Worm (Caenorhabditis elegans): ENCODE data around the gene D2096.13.

The D2096.13 gene

DNA sequence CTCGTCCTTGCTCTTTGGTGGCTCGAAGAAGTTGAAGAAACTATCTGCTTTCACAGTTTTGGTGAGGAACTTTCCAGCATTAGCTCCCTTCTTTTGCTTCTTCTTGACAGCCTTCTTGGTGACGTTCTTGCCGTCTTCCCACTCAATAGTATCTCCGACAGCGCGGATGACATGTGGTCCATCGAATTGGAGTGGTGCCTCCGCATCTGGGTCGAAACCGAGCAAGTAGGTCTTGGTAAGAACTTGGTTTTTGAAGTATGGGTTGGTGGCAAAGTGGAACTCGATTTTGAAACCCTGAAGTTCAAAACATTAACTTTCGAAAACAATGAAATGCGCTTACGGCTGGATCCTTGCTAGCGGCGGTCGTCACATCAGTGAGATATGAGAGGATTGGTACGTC lies 19.9 kb upstream of the D2096.13 start:
- TF ChIP-seq pat-9 (tag; optimal IDR thresholded peaks at IDR 0.05): no peak
- TF ChIP-seq unc-42 (tag; optimal IDR thresholded peaks at IDR 0.05): no peak
- no peak for TF ChIP-seq hlh-15 (tag; optimal IDR thresholded peaks at IDR 0.05)
- no peak for TF ChIP-seq pha-4 (tag; optimal IDR thresholded peaks at IDR 0.05)
- TF ChIP-seq dmd-4 (tag; optimal IDR thresholded peaks at IDR 0.05; ENCODE audit: borderline replicate concordance): no peak
- TF ChIP-seq ets-4 (tag; optimal IDR thresholded peaks at IDR 0.05): no peak
- no peak for TF ChIP-seq ref-2 (tag; optimal IDR thresholded peaks at IDR 0.05)
- TF ChIP-seq sox-4 (tag; optimal IDR thresholded peaks at IDR 0.05): no peak
- no peak for TF ChIP-seq hlh-6 (tag; optimal IDR thresholded peaks at IDR 0.05)
- no peak for TF ChIP-seq unc-55 (GFP tag; optimal IDR thresholded peaks at IDR 0.05)
- TF ChIP-seq ceh-24 (tag; optimal IDR thresholded peaks at IDR 0.05): no peak
- TF ChIP-seq sox-2 (GFP tag; IDR thresholded peaks at IDR 0.05): no peak
- no peak for TF ChIP-seq mec-3 (tag; optimal IDR thresholded peaks at IDR 0.05; ENCODE audit: borderline replicate concordance)
- TF ChIP-seq C08G9.2 (tag; optimal IDR thresholded peaks at IDR 0.05): no peak
- no peak for TF ChIP-seq tbx-2 (tag; optimal IDR thresholded peaks at IDR 0.05)
- no peak for TF ChIP-seq zip-5 (tag; optimal IDR thresholded peaks at IDR 0.05)
- TF ChIP-seq hlh-30 (tag; optimal IDR thresholded peaks at IDR 0.05; ENCODE audit: insufficient read depth): no peak

DNA sequence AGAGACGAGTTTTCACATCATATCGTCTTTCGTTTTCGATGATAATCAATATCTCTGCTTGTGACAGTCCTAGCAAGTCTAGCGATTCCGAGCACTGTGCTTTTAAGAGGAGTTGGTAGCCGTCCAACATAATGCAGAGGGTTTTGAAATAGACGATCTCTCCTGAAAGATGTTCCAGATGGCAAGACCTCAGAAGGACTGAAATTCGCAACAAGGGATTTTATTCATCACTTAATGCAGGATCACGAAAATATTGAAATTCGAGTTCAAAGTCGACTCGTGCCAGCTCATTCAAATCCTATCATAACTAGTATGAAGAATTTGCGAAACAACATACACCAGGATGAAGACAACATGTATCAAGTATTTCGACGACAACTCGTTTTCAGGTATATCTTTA lies 19.1 kb upstream of the D2096.13 start, which contains the start of gene D2096.7:
D2096.7 (minus strand) TSS at position 130 of the 400 bp plus-strand sequence.
- no peak for TF ChIP-seq C38D4.7 (GFP tag; optimal IDR thresholded peaks at IDR 0.05)
- TF ChIP-seq ceh-14 (tag; optimal IDR thresholded peaks at IDR 0.05): no peak
- TF ChIP-seq K02D7.2 (tag; optimal IDR thresholded peaks at IDR 0.05): no peak
- no peak for TF ChIP-seq unc-3 (GFP tag; conservative IDR thresholded peaks at IDR 0.05)
- TF ChIP-seq unc-3 (tag; optimal IDR thresholded peaks at IDR 0.05): no peak
- TF ChIP-seq ceh-31 (tag; optimal IDR thresholded peaks at IDR 0.05): no peak
- no peak for TF ChIP-seq mec-3 (tag; optimal IDR thresholded peaks at IDR 0.05; ENCODE audit: borderline replicate concordance)
- no peak for TF ChIP-seq hlh-30 (tag; optimal IDR thresholded peaks at IDR 0.05; ENCODE audit: insufficient read depth)
- TF ChIP-seq lim-6 (tag; optimal IDR thresholded peaks at IDR 0.05): no peak
- no peak for TF ChIP-seq pros-1 (tag; optimal IDR thresholded peaks at IDR 0.05)
- no peak for TF ChIP-seq sox-4 (tag; optimal IDR thresholded peaks at IDR 0.05)
- TF ChIP-seq ahr-1 (tag; optimal IDR thresholded peaks at IDR 0.05): no peak

DNA sequence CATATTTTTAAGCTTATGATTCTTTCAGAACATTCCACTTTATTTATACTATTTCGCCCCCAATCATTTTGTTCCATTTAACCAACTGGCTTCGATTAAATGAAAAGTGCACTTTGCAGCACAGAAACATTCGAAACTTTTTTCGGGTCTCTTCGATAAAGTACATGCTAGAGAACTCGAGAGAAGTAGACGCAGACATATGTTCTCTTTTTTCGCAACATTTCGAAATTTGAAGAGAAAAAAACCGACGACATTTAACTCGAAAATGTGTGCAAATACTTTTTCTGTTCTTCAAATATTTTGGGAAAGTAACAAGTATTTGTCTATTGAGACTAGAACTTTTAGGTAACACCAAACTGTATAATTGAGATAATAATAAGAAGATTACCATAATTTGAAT lies 18.5 kb upstream of the D2096.13 start:
- TF ChIP-seq npax-4 (tag; optimal IDR thresholded peaks at IDR 0.05): no peak
- TF ChIP-seq che-1 (tag; optimal IDR thresholded peaks at IDR 0.05): no peak
- TF ChIP-seq ama-1 (optimal IDR thresholded peaks at IDR 0.05): no peak
- TF ChIP-seq ztf-16 (tag; optimal IDR thresholded peaks at IDR 0.05): no peak
- TF ChIP-seq ceh-19 (GFP tag; optimal IDR thresholded peaks at IDR 0.05): no peak
- no peak for TF ChIP-seq unc-42 (tag; optimal IDR thresholded peaks at IDR 0.05)
- TF ChIP-seq tbx-7 (tag; optimal IDR thresholded peaks at IDR 0.05): no peak
- TF ChIP-seq K02D7.2 (tag; optimal IDR thresholded peaks at IDR 0.05): no peak
- TF ChIP-seq madf-2 (tag; optimal IDR thresholded peaks at IDR 0.05): no peak
- TF ChIP-seq gmeb-2 (tag; optimal IDR thresholded peaks at IDR 0.05): no peak
- no peak for TF ChIP-seq sox-4 (tag; optimal IDR thresholded peaks at IDR 0.05)

DNA sequence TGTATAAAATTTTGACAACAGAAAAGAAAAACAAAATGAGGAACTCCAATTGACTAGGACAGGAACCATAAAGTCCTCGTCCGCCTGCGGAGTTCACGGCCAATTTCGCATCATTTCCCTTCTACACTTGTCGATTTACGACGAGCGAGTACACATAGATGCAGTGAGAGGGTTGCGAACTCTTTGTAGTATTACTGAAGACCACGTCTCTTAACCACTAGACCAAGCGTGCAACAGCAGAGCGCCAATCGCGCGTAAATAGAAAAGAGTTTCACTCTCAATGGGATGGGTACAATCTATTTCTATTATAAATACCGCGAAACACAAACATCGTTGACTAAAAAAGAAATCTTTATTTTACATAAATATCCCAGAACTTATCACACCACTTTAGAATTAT lies 17.0 kb upstream of the D2096.13 start:
- TF ChIP-seq ahr-1 (tag; optimal IDR thresholded peaks at IDR 0.05) (peak; percentile 33), pqm-1 (tag; optimal IDR thresholded peaks at IDR 0.05) (peak; percentile 16), ama-1 (optimal IDR thresholded peaks at IDR 0.05) (no peak), ceh-6 (GFP tag; optimal IDR thresholded peaks at IDR 0.05) (peak; percentile 87), fkh-10 (GFP tag; optimal IDR thresholded peaks at IDR 0.05) (peak; percentile 73), F13H6.1 (tag; optimal IDR thresholded peaks at IDR 0.05) (peak; percentile 64), pat-9 (tag; optimal IDR thresholded peaks at IDR 0.05) (peak; percentile 87), pax-1 (tag; optimal IDR thresholded peaks at IDR 0.05) (no peak), ref-2 (tag; optimal IDR thresholded peaks at IDR 0.05) (peak; percentile 92), pha-4 (tag; optimal IDR thresholded peaks at IDR 0.05) (no peak), hlh-30 (tag; optimal IDR thresholded peaks at IDR 0.05; ENCODE audit: insufficient read depth) (peak; percentile 56), hlh-6 (tag; optimal IDR thresholded peaks at IDR 0.05) (peak; percentile 89), zip-5 (tag; optimal IDR thresholded peaks at IDR 0.05) (peak; percentile 70), ceh-48 (tag; optimal IDR thresholded peaks at IDR 0.05) (peak; percentile 77), ceh-24 (tag; optimal IDR thresholded peaks at IDR 0.05) (no peak), rnt-1 (tag; optimal IDR thresholded peaks at IDR 0.05) (peak; percentile 50), eyg-1 (tag; optimal IDR thresholded peaks at IDR 0.05) (peak; percentile 77), sdc-2 (tag; optimal IDR thresholded peaks at IDR 0.05) (peak; percentile 77), ttx-3 (tag; optimal IDR thresholded peaks at IDR 0.05) (peak; percentile 82), ceh-34 (tag; optimal IDR thresholded peaks at IDR 0.05) (peak; percentile 87), Y22D7AL.16 (tag; optimal IDR thresholded peaks at IDR 0.05) (peak; percentile 70), gmeb-2 (tag; optimal IDR thresholded peaks at IDR 0.05) (peak; percentile 81), ceh-30 (tag; optimal IDR thresholded peaks at IDR 0.05) (peak; percentile 53), T23F11.4 (GFP tag; optimal IDR thresholded peaks at IDR 0.05) (peak; percentile 63)

Data from whole organism, late embryonic.